Worm (Caenorhabditis elegans): ENCODE results near the gene R10E9.3.

DNA sequence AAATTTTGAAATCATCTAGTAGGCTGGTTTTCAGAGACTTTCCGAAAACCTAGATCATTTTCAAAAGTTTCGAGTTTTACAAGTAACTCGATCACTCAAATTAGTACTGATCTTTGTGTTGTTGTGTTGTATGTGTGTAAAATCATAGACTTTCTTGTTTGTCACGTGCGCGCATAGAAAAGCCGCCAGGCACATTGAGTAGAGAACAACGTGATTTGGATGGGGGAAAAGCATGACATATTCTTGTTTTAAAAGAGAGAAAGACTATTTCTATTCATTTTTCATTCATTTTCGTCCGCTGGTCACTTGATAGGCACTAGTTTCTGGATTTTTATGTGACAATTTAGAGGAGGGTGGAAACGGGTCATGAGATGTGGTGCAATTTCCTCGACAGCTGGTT, 5.8 kb upstream of the R10E9.3 start:
- no peak for TF ChIP-seq nhr-76 (tag; optimal IDR thresholded peaks at IDR 0.05)
- no peak for TF ChIP-seq nhr-10 (tag; optimal IDR thresholded peaks at IDR 0.05)
- peak; percentile 63 for TF ChIP-seq nhr-11 (tag; optimal IDR thresholded peaks at IDR 0.05)
- TF ChIP-seq aly-2 (tag; optimal IDR thresholded peaks at IDR 0.05): no peak
- TF ChIP-seq nhr-77 (tag; optimal IDR thresholded peaks at IDR 0.05): no peak
- TF ChIP-seq cey-2 (tag; optimal IDR thresholded peaks at IDR 0.05; ENCODE audit: borderline replicate concordance, insufficient read depth): no peak
- TF ChIP-seq daf-19 (GFP tag; conservative IDR thresholded peaks at IDR 0.05): no peak
- TF ChIP-seq daf-12 (tag; optimal IDR thresholded peaks at IDR 0.05): no peak
- TF ChIP-seq hlh-30 (tag; optimal IDR thresholded peaks at IDR 0.05; ENCODE audit: insufficient read depth): peak; percentile 96
- TF ChIP-seq php-3 (GFP tag; IDR thresholded peaks at IDR 0.05): no peak

Data from whole organism, L4 larva.